Worm (Caenorhabditis elegans) whole organism, L1 larva: Measurements from ENCODE around the gene H39E23.2.

Experiments
- C04F5.9 ChIP-seq: sonication (generic microtip); optimal IDR thresholded peaks from 2 replicates; lab custom pipeline; 2016; ENCODE audit warnings: missing genetic modification characterization, missing compliant biosample characterization
- C16A3.4 ChIP-seq: fragments of 150-350 bp; optimal IDR thresholded peaks from 2 replicates; lab custom pipeline; 2014; ENCODE audit warnings: missing biosample characterization, missing genetic modification characterization
- Y116A8C.19 ChIP-seq: sonication (generic microtip); optimal IDR thresholded peaks from 2 replicates; lab custom pipeline; 2016; ENCODE audit warnings: missing compliant biosample characterization, missing genetic modification characterization, borderline replicate concordance
- aly-2 ChIP-seq: fragments of 150-350 bp; optimal IDR thresholded peaks from 2 replicates; lab custom pipeline; 2014; ENCODE audit warnings: missing biosample characterization, missing genetic modification characterization
- ama-1 ChIP-seq: fragments of 150-350 bp; optimal IDR thresholded peaks from 2 replicates; lab custom pipeline; 2014
- ceh-63 ChIP-seq: fragments of 200-800 bp; sonication (Bioruptor generic); optimal IDR thresholded peaks from 2 replicates; lab custom pipeline; 2018; ENCODE audit warnings: mild to moderate bottlenecking, missing genetic modification characterization, missing compliant biosample characterization
- ceh-8 ChIP-seq: fragments of 200-800 bp; sonication (Bioruptor generic); optimal IDR thresholded peaks from 2 replicates; lab custom pipeline; 2018; ENCODE audit warnings: mild to moderate bottlenecking, missing genetic modification characterization, moderate library complexity, missing compliant biosample characterization
- ceh-82 ChIP-seq, 3 experiments: fragments of 150-350 bp in 1 of 3; sonication (generic microtip) in 2 of 3; optimal IDR thresholded peaks; 2 replicates each; lab custom pipeline; 2014 to 2017; ENCODE audit warnings: missing biosample characterization in 3 of 3, missing genetic modification characterization in 3 of 3
- ceh-90 ChIP-seq: sonication (generic microtip); optimal IDR thresholded peaks from 2 replicates; lab custom pipeline; 2016; ENCODE audit warnings: missing genetic modification characterization, missing compliant biosample characterization
- ces-1 ChIP-seq: fragments of 150-350 bp; optimal IDR thresholded peaks from 2 replicates; lab custom pipeline; 2014; ENCODE audit warnings: missing biosample characterization, missing genetic modification reagents, missing genetic modification characterization
- dpl-1 ChIP-seq, 3 experiments: fragments of 150-350 bp in 2 of 3; sonication (generic microtip) in 1 of 3; optimal IDR thresholded peaks; 2 replicates each; lab custom pipeline; 2014 to 2017; ENCODE audit warnings: missing biosample characterization in 3 of 3, missing genetic modification characterization in 3 of 3, missing genetic modification reagents in 3 of 3
- efl-1 ChIP-seq, 4 experiments: fragments of 150-350 bp; optimal IDR thresholded peaks in 3 of 4; peaks in 1 of 4; 1 replicate in 1 of 4; 2 replicates in 3 of 4; lab custom pipeline; 2014; ENCODE audit warnings: missing biosample characterization in 2 of 4, missing genetic modification characterization in 2 of 4, missing genetic modification reagents in 2 of 4
- efl-3 ChIP-seq: fragments of 200-800 bp; sonication (Bioruptor generic); optimal IDR thresholded peaks from 2 replicates; lab custom pipeline; 2018; ENCODE audit warnings: mild to moderate bottlenecking, missing genetic modification characterization, missing compliant biosample characterization
- egl-13 ChIP-seq: sonication (generic microtip); optimal IDR thresholded peaks from 2 replicates; lab custom pipeline; 2016; ENCODE audit warnings: missing genotype, missing genetic modification reagents, missing genetic modification characterization, missing compliant biosample characterization
- elt-2 ChIP-seq: sonication (generic microtip); optimal IDR thresholded peaks from 2 replicates; lab custom pipeline; 2016; ENCODE audit warnings: missing genetic modification characterization, mild to moderate bottlenecking, inconsistent platforms, missing compliant biosample characterization, missing genetic modification reagents
- ets-5 ChIP-seq: fragments of 200-800 bp; sonication (Bioruptor generic); IDR thresholded peaks from 2 replicates; pipeline ENCODE4 v1.3.6; 2022; ENCODE audit warnings: missing genetic modification characterization, missing compliant biosample characterization
- fkh-10 ChIP-seq: sonication (generic microtip); optimal IDR thresholded peaks from 2 replicates; lab custom pipeline; 2017; ENCODE audit warnings: missing biosample characterization, missing genetic modification reagents, missing genetic modification characterization
- fkh-4 ChIP-seq: sonication (generic microtip); optimal IDR thresholded peaks from 2 replicates; lab custom pipeline; 2016; ENCODE audit warnings: missing compliant biosample characterization, missing genetic modification characterization, borderline replicate concordance
- fos-1 ChIP-seq: fragments of 150-350 bp; optimal IDR thresholded peaks from 2 replicates; lab custom pipeline; 2014; ENCODE audit warnings: missing biosample characterization, missing genetic modification characterization
- grh-1 ChIP-seq: fragments of 200-800 bp; sonication (Bioruptor generic); IDR thresholded peaks from 2 replicates; pipeline ENCODE4 v1.3.6; 2022; ENCODE audit warnings: missing genetic modification reagents, missing genetic modification characterization, missing compliant biosample characterization
- hpl-2 ChIP-seq: fragments of 150-350 bp; optimal IDR thresholded peaks from 2 replicates; lab custom pipeline; 2014; ENCODE audit warnings: missing biosample characterization, missing genetic modification reagents, missing genetic modification characterization
- irx-1 ChIP-seq: sonication (generic microtip); optimal IDR thresholded peaks from 2 replicates; lab custom pipeline; 2016; ENCODE audit warnings: missing genetic modification characterization, missing compliant biosample characterization
- isw-1 ChIP-seq: fragments of 200-800 bp; sonication (Bioruptor generic); IDR thresholded peaks from 2 replicates; pipeline ENCODE4 v1.3.6; 2022; ENCODE audit warnings: missing genetic modification characterization, missing compliant biosample characterization
- lin-13 ChIP-seq: fragments of 150-350 bp; optimal IDR thresholded peaks from 2 replicates; lab custom pipeline; 2014; ENCODE audit warnings: missing biosample characterization, missing genetic modification reagents, missing genetic modification characterization
- lin-14 ChIP-seq: fragments of 200-800 bp; sonication (Bioruptor generic); optimal IDR thresholded peaks from 2 replicates; lab custom pipeline; 2018; ENCODE audit warnings: mild to moderate bottlenecking, missing genetic modification characterization, moderate library complexity, missing compliant biosample characterization
- lin-15B ChIP-seq: fragments of 150-350 bp; sonication (generic microtip); optimal IDR thresholded peaks from 3 replicates; lab custom pipeline; 2014; ENCODE audit warnings: missing biosample characterization, missing genetic modification characterization
- lsy-2 ChIP-seq, 2 experiments: fragments of 150-350 bp; optimal IDR thresholded peaks; 2 replicates each; lab custom pipeline; 2014; ENCODE audit warnings: missing biosample characterization in 2 of 2, missing genetic modification characterization in 2 of 2
- mab-9 ChIP-seq: fragments of 200-800 bp; sonication (Bioruptor generic); IDR thresholded peaks from 2 replicates; pipeline ENCODE4 v1.3.6; 2022; ENCODE audit warnings: missing genetic modification reagents, missing genetic modification characterization, missing compliant biosample characterization
- mef-2 ChIP-seq: fragments of 150-350 bp; optimal IDR thresholded peaks from 2 replicates; lab custom pipeline; 2014; ENCODE audit warnings: missing biosample characterization, missing genetic modification characterization
- mep-1 ChIP-seq: fragments of 150-350 bp; optimal IDR thresholded peaks from 2 replicates; lab custom pipeline; 2014; ENCODE audit warnings: missing biosample characterization, missing genetic modification characterization
- nhr-12 ChIP-seq: sonication (generic microtip); optimal IDR thresholded peaks from 2 replicates; lab custom pipeline; 2017; ENCODE audit warnings: missing biosample characterization, missing genetic modification characterization
- nhr-19 ChIP-seq: fragments of 200-800 bp; sonication (Bioruptor generic); conservative IDR thresholded peaks from 2 replicates; pipeline ENCODE4 v1.3.6; 2022; ENCODE audit warnings: missing genetic modification characterization, missing compliant biosample characterization
- nhr-237 ChIP-seq: fragments of 150-350 bp; optimal IDR thresholded peaks from 2 replicates; lab custom pipeline; 2014; ENCODE audit warnings: missing biosample characterization, missing genetic modification characterization
- nhr-28 ChIP-seq: fragments of 150-350 bp; optimal IDR thresholded peaks from 2 replicates; lab custom pipeline; 2014; ENCODE audit warnings: missing biosample characterization, missing genetic modification characterization
- nhr-71 ChIP-seq: sonication (generic microtip); optimal IDR thresholded peaks from 2 replicates; lab custom pipeline; 2016; ENCODE audit warnings: mild to moderate bottlenecking, missing genetic modification characterization, moderate library complexity, missing compliant biosample characterization
- nhr-77 ChIP-seq: fragments of 150-350 bp; optimal IDR thresholded peaks from 2 replicates; lab custom pipeline; 2014; ENCODE audit warnings: missing biosample characterization, missing genetic modification characterization
- nhr-84 ChIP-seq: sonication (generic microtip); optimal IDR thresholded peaks from 2 replicates; lab custom pipeline; 2017; ENCODE audit warnings: missing biosample characterization, missing genetic modification characterization
- nhr-90 ChIP-seq: sonication (generic microtip); optimal IDR thresholded peaks from 2 replicates; lab custom pipeline; 2016; ENCODE audit warnings: mild to moderate bottlenecking, missing genetic modification characterization, missing compliant biosample characterization; ENCODE audit not compliant: poor library complexity
- pag-3 ChIP-seq: sonication (generic microtip); optimal IDR thresholded peaks from 2 replicates; lab custom pipeline; 2017; ENCODE audit warnings: missing genetic modification characterization, mild to moderate bottlenecking, missing compliant biosample characterization, antibody characterized with exemption, borderline replicate concordance; ENCODE audit not compliant: insufficient read depth
- pax-3 ChIP-seq: fragments of 200-800 bp; sonication (Bioruptor generic); optimal IDR thresholded peaks from 2 replicates; lab custom pipeline; 2018; ENCODE audit warnings: mild to moderate bottlenecking, missing genetic modification characterization, moderate library complexity, missing compliant biosample characterization
- rnt-1 ChIP-seq: sonication (generic microtip); optimal IDR thresholded peaks from 2 replicates; lab custom pipeline; 2016; ENCODE audit warnings: mild to moderate bottlenecking, missing genetic modification characterization, moderate library complexity, missing compliant biosample characterization
- sox-4 ChIP-seq: sonication (generic microtip); optimal IDR thresholded peaks from 2 replicates; lab custom pipeline; 2016; ENCODE audit warnings: missing genetic modification characterization, missing compliant biosample characterization
- sptf-1 ChIP-seq: fragments of 150-350 bp; optimal IDR thresholded peaks from 2 replicates; lab custom pipeline; 2014; ENCODE audit warnings: missing biosample characterization, missing genetic modification characterization
- swsn-7 ChIP-seq: sonication (generic microtip); optimal IDR thresholded peaks from 2 replicates; lab custom pipeline; 2016; ENCODE audit warnings: missing genetic modification characterization, missing compliant biosample characterization
- tbx-2 ChIP-seq: sonication (generic microtip); optimal IDR thresholded peaks from 2 replicates; lab custom pipeline; 2016; ENCODE audit warnings: missing genetic modification characterization, missing compliant biosample characterization
- unc-30 ChIP-seq: sonication (generic microtip); optimal IDR thresholded peaks from 2 replicates; lab custom pipeline; 2017; ENCODE audit warnings: missing biosample characterization, missing genetic modification characterization
- unc-62 ChIP-seq: fragments of 150-350 bp; optimal IDR thresholded peaks from 2 replicates; lab custom pipeline; 2014; ENCODE audit warnings: missing biosample characterization, missing genetic modification reagents, missing genetic modification characterization
- unc-86 ChIP-seq: sonication (generic microtip); optimal IDR thresholded peaks from 2 replicates; lab custom pipeline; 2016; ENCODE audit warnings: missing genetic modification characterization, missing compliant biosample characterization
- unc-98 ChIP-seq: fragments of 200-800 bp; sonication (Bioruptor generic); IDR thresholded peaks from 2 replicates; pipeline ENCODE4 v1.3.6; 2022; ENCODE audit warnings: missing genetic modification characterization, missing compliant biosample characterization
- vab-15 ChIP-seq: sonication (generic microtip); optimal IDR thresholded peaks from 2 replicates; lab custom pipeline; 2017; ENCODE audit warnings: missing genotype, mild to moderate bottlenecking, missing genetic modification characterization, missing compliant biosample characterization
- xbp-1 ChIP-seq: sonication (generic microtip); optimal IDR thresholded peaks from 2 replicates; lab custom pipeline; 2016; ENCODE audit warnings: missing genetic modification characterization, missing compliant biosample characterization
- zag-1 ChIP-seq: fragments of 150-350 bp; optimal IDR thresholded peaks from 2 replicates; lab custom pipeline; 2014; ENCODE audit warnings: missing biosample characterization, missing genetic modification characterization
- ztf-4 ChIP-seq: fragments of 150-350 bp; optimal IDR thresholded peaks from 2 replicates; lab custom pipeline; 2014; ENCODE audit warnings: missing biosample characterization, missing genetic modification characterization

H39E23.2 gene

DNA sequence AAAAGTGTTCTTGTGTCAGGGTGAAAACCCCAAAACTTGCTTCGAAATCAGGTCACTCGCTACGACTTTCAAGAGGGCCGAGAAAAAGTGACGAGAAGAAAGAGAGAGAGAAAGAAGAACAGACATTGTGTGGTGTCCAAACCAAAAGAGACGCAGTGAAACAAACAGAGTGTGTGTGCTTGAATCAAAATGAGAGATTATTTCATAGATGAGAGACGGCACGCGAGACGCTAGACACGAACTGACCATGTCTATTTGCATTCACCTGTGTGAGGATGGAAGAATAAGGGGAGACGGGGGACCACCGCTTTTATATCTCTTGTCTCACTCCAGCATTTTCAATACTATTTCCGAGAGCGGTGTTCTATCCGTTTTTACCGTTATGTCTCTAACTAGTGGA is 26.0 kb downstream of the H39E23.2 start (continued):
- TF ChIP-seq sptf-1 (tag; lab: Kevin White, UChicago), result no peak
- no peak for TF ChIP-seq grh-1 (GFP tag; lab: Robert Waterston, UW)
- no peak for TF ChIP-seq fkh-10 (GFP tag; lab: Kevin White, UChicago)
- peak; percentile 49 for TF ChIP-seq nhr-90 (tag; lab: Kevin White, UChicago)
- TF ChIP-seq aly-2, result no peak
- no peak for TF ChIP-seq mab-9
- TF ChIP-seq ceh-90, result no peak
- TF ChIP-seq efl-3 (GFP tag; lab: Kevin White, UChicago), result no peak
- no peak for TF ChIP-seq vab-15 (tag; lab: Kevin White, UChicago)
- TF ChIP-seq lsy-2 (tag; optimal IDR thresholded peaks at IDR 0.05; lab: Kevin White, UChicago), result peak; percentile 32 to 80
- TF ChIP-seq nhr-237 (tag; lab: Kevin White, UChicago), result peak; percentile 15
- TF ChIP-seq nhr-28 (tag; lab: Kevin White, UChicago), result no peak
- TF ChIP-seq zag-1 (tag; lab: Kevin White, UChicago), result no peak
- TF ChIP-seq isw-1 (GFP tag; lab: Robert Waterston, UW), result no peak; the same call in 1 of the 2 replicates
- peak; percentile 62 for TF ChIP-seq swsn-7 (tag; lab: Kevin White, UChicago)
- TF ChIP-seq nhr-12 (tag; lab: Kevin White, UChicago), result no peak
- TF ChIP-seq mef-2 (tag; lab: Kevin White, UChicago), result peak; percentile 24
- TF ChIP-seq nhr-19 (GFP tag; lab: Robert Waterston, UW), result peak; percentile 59
- no peak for TF ChIP-seq Y116A8C.19 (tag; lab: Kevin White, UChicago)
- peak; percentile 24 for TF ChIP-seq ama-1 (lab: Kevin White, UChicago)
- peak; percentile 4 to 52 (median 42) for TF ChIP-seq dpl-1 (GFP tag; optimal IDR thresholded peaks at IDR 0.05; lab: Kevin White, UChicago)
- TF ChIP-seq C04F5.9 (tag; lab: Kevin White, UChicago), result no peak
- TF ChIP-seq C16A3.4 (tag; lab: Kevin White, UChicago), result peak; percentile 59
- TF ChIP-seq ztf-4 (tag; lab: Kevin White, UChicago), result peak; percentile 77
- TF ChIP-seq fos-1 (tag; lab: Kevin White, UChicago), result peak; percentile 80
- TF ChIP-seq rnt-1, result peak; percentile 30
- no peak for TF ChIP-seq unc-86 (tag; lab: Kevin White, UChicago)
- peak; percentile 49 to 68 (median 50) for TF ChIP-seq ceh-82 (tag; optimal IDR thresholded peaks at IDR 0.05; lab: Kevin White, UChicago)
- peak; percentile 61 for TF ChIP-seq mep-1 (tag; lab: Kevin White, UChicago)
- peak; percentile 45 for TF ChIP-seq irx-1 (tag; lab: Kevin White, UChicago)
- no peak for TF ChIP-seq fkh-4
- TF ChIP-seq pax-3 (tag; lab: Kevin White, UChicago), result peak; percentile 65
- TF ChIP-seq unc-62, result no peak
- peak; percentile 82 for TF ChIP-seq nhr-77 (tag; lab: Kevin White, UChicago)
- no peak for TF ChIP-seq egl-13 (tag; lab: Kevin White, UChicago)
- TF ChIP-seq lin-14 (GFP tag; lab: Kevin White, UChicago), result peak; percentile 98
- TF ChIP-seq ceh-8 (GFP tag; lab: Kevin White, UChicago), result peak; percentile 65
- no peak for TF ChIP-seq ceh-63
- no peak for TF ChIP-seq ces-1 (GFP tag; lab: Kevin White, UChicago)
- TF ChIP-seq ets-5, result no peak
- TF ChIP-seq lin-13, result peak; percentile 63
- peak; percentile 79 for TF ChIP-seq nhr-71 (tag; lab: Kevin White, UChicago)
- no peak for TF ChIP-seq sox-4 (tag; lab: Kevin White, UChicago)
- no peak for TF ChIP-seq pag-3
- peak; percentile 60 to 72 for TF ChIP-seq efl-1 (optimal IDR thresholded peaks at IDR 0.05; lab: Kevin White, UChicago)
- peak; percentile 16 to 94 for TF ChIP-seq efl-1 (GFP tag; optimal IDR thresholded peaks at IDR 0.05 in 1 of 2; lab: Kevin White, UChicago)
- TF ChIP-seq hpl-2 (GFP tag; lab: Kevin White, UChicago), result no peak
- no peak for TF ChIP-seq lin-15B (tag; lab: Kevin White, UChicago)
- TF ChIP-seq unc-30 (tag; lab: Kevin White, UChicago), result no peak
- peak; percentile 78 for TF ChIP-seq tbx-2 (tag; lab: Kevin White, UChicago)
- TF ChIP-seq xbp-1 (tag; lab: Kevin White, UChicago), result peak; percentile 46
- TF ChIP-seq nhr-84, result no peak
- peak; percentile 25 for TF ChIP-seq elt-2 (tag; lab: Kevin White, UChicago)
- TF ChIP-seq unc-98 (GFP tag; lab: Robert Waterston, UW), result no peak
